Fruit fly (Drosophila melanogaster) whole organism, embryonic: ENCODE results near the gene Drsl1.
A peak's percentile ranks its signal among the peaks of the same experiment; 100 is the strongest.

Experiments used
- Ada2b ChIP-seq: fragments of 200-800 bp; sonication (Bioruptor generic); IDR thresholded peaks from 2 replicates; pipeline ENCODE4 v1.3.6; 2022; ENCODE audit warnings: missing biosample characterization, missing genetic modification characterization
- Atf-2 ChIP-seq: fragments of 200-800 bp; sonication (Bioruptor generic); optimal IDR thresholded peaks from 2 replicates; lab custom pipeline; 2016; ENCODE audit warnings: missing biosample characterization, missing genetic modification characterization
- CG10543 ChIP-seq: fragments of 200-800 bp; sonication (Bioruptor generic); optimal IDR thresholded peaks from 3 replicates; lab custom pipeline; 2017; ENCODE audit warnings: missing biosample characterization, mild to moderate bottlenecking, missing genetic modification characterization, moderate library complexity
- CG11085 ChIP-seq: fragments of 200-800 bp; sonication (Bioruptor generic); IDR thresholded peaks from 2 replicates; pipeline ENCODE4 v1.3.6; 2022; ENCODE audit warnings: missing biosample characterization, missing genetic modification characterization
- CG11093 ChIP-seq: fragments of 200-800 bp; sonication (Bioruptor generic); IDR thresholded peaks from 3 replicates; pipeline ENCODE4 v1.3.6; 2022; ENCODE audit warnings: missing biosample characterization, missing genetic modification characterization
- CG13624 ChIP-seq: fragments of 200-800 bp; sonication (Bioruptor generic); optimal IDR thresholded peaks from 2 replicates; lab custom pipeline; 2016; ENCODE audit warnings: missing biosample characterization, missing genetic modification characterization
- CG16813 ChIP-seq: fragments of 200-800 bp; sonication (Bioruptor generic); IDR thresholded peaks from 3 replicates; pipeline ENCODE4 v1.3.6; 2022; ENCODE audit warnings: missing biosample characterization, missing genetic modification characterization; ENCODE audit not compliant: partially characterized antibody
- CG17361 ChIP-seq: fragments of 200-800 bp; sonication (Bioruptor generic); IDR thresholded peaks from 3 replicates; pipeline ENCODE4 v1.3.6; 2022; ENCODE audit warnings: missing biosample characterization, missing genetic modification characterization
- CG1792 ChIP-seq: fragments of 200-800 bp; sonication (Bioruptor generic); optimal IDR thresholded peaks from 2 replicates; lab custom pipeline; 2016; ENCODE audit warnings: missing biosample characterization, missing genetic modification characterization
- CG18262 ChIP-seq: fragments of 200-800 bp; optimal IDR thresholded peaks from 3 replicates; lab custom pipeline; 2019; ENCODE audit warnings: missing biosample characterization, mild to moderate bottlenecking, missing genetic modification characterization, moderate library complexity
- CG30020 ChIP-seq: fragments of 200-800 bp; optimal IDR thresholded peaks from 2 replicates; lab custom pipeline; 2019; ENCODE audit warnings: missing biosample characterization, mild to moderate bottlenecking, missing genetic modification characterization, moderate library complexity
- CG3065 ChIP-seq: fragments of 200-800 bp; sonication (Bioruptor generic); optimal IDR thresholded peaks from 2 replicates; lab custom pipeline; 2016; ENCODE audit warnings: missing biosample characterization, missing genetic modification characterization
- CG4360 ChIP-seq: fragments of 200-800 bp; sonication (Bioruptor generic); IDR thresholded peaks from 2 replicates; pipeline ENCODE4 v1.3.6; 2022; ENCODE audit warnings: missing biosample characterization, missing genetic modification characterization
- CG6689 ChIP-seq: fragments of 200-800 bp; sonication (Bioruptor generic); IDR thresholded peaks from 2 replicates; pipeline ENCODE4 v1.3.6; 2022; ENCODE audit warnings: missing biosample characterization, missing genetic modification characterization
- CG7839 ChIP-seq: fragments of 200-800 bp; sonication (Bioruptor generic); optimal IDR thresholded peaks from 3 replicates; lab custom pipeline; 2018; ENCODE audit warnings: missing biosample characterization, mild to moderate bottlenecking, missing genetic modification characterization, moderate library complexity
- CG7928 ChIP-seq: fragments of 200-800 bp; sonication (Bioruptor generic); optimal IDR thresholded peaks from 2 replicates; lab custom pipeline; 2017; ENCODE audit warnings: missing biosample characterization, mild to moderate bottlenecking, missing genetic modification characterization
- CG8281 ChIP-seq: fragments of 200-800 bp; sonication (Bioruptor generic); optimal IDR thresholded peaks from 2 replicates; lab custom pipeline; 2018; ENCODE audit warnings: missing biosample characterization, mild to moderate bottlenecking, missing genetic modification characterization, moderate library complexity
- CG8924 ChIP-seq: fragments of 200-800 bp; optimal IDR thresholded peaks from 3 replicates; lab custom pipeline; 2019; ENCODE audit warnings: missing biosample characterization, mild to moderate bottlenecking, missing genetic modification characterization, moderate library complexity
- CG9215 ChIP-seq: fragments of 200-800 bp; sonication (Bioruptor generic); IDR thresholded peaks from 2 replicates; pipeline ENCODE4 v1.3.6; 2022; ENCODE audit warnings: missing biosample characterization, missing genetic modification characterization
- Dad ChIP-seq: fragments of 200-800 bp; sonication (Bioruptor generic); optimal IDR thresholded peaks from 3 replicates; lab custom pipeline; 2016; ENCODE audit warnings: missing biosample characterization, missing genetic modification characterization
- Dip2 ChIP-seq: fragments of 200-800 bp; sonication (Bioruptor generic); IDR thresholded peaks from 2 replicates; pipeline ENCODE4 v1.3.6; 2022; ENCODE audit warnings: missing biosample characterization, missing genetic modification characterization
- Eip74EF ChIP-seq, 2 experiments: fragments of 200-800 bp in 1 of 2; fragments of >200 bp in 1 of 2; sonication (Bioruptor generic) in 1 of 2; optimal IDR thresholded peaks; 2 replicates each; lab custom pipeline; 2017 to 2019; ENCODE audit warnings: missing biosample characterization in 2 of 2, missing genetic modification characterization in 2 of 2, mild to moderate bottlenecking in 1 of 2, moderate library complexity in 1 of 2
- Hmr ChIP-seq: fragments of 200-800 bp; sonication (Bioruptor generic); optimal IDR thresholded peaks from 3 replicates; lab custom pipeline; 2017; ENCODE audit warnings: mild to moderate bottlenecking, missing biosample characterization, missing genetic modification reagents, missing genetic modification characterization
- Hr3 ChIP-seq: fragments of 200-800 bp; sonication (Bioruptor generic); optimal IDR thresholded peaks from 3 replicates; lab custom pipeline; 2016; ENCODE audit warnings: missing biosample characterization, missing genetic modification characterization
- Hr39 ChIP-seq: fragments of >200 bp; optimal IDR thresholded peaks from 2 replicates; lab custom pipeline; 2017
- Hr51 ChIP-seq, 2 experiments: fragments of 200-800 bp; sonication (Bioruptor generic); optimal IDR thresholded peaks; 2 replicates in 1 of 2; 3 replicates in 1 of 2; lab custom pipeline; 2016 to 2018; ENCODE audit warnings: missing biosample characterization in 2 of 2, missing genetic modification characterization in 2 of 2, mild to moderate bottlenecking in 1 of 2, moderate library complexity in 1 of 2
- Hr78 ChIP-seq, 2 experiments: fragments of 200-800 bp in 1 of 2; fragments of >200 bp in 1 of 2; sonication (Bioruptor generic) in 1 of 2; optimal IDR thresholded peaks; 2 replicates each; lab custom pipeline; 2017 to 2019; ENCODE audit warnings: missing biosample characterization in 2 of 2, missing genetic modification characterization in 2 of 2, mild to moderate bottlenecking in 1 of 2, moderate library complexity in 1 of 2
- Kr ChIP-seq: fragments of 200-800 bp; sonication (Bioruptor generic); optimal IDR thresholded peaks from 2 replicates; lab custom pipeline; 2017; ENCODE audit warnings: missing biosample characterization, mild to moderate bottlenecking, missing genetic modification characterization
- MBD-R2 ChIP-seq: fragments of 200-800 bp; sonication (Bioruptor generic); IDR thresholded peaks from 2 replicates; pipeline ENCODE4 v1.3.6; 2022; ENCODE audit warnings: missing biosample characterization, missing genetic modification characterization
- PHDP ChIP-seq: fragments of 200-800 bp; sonication (Bioruptor generic); optimal IDR thresholded peaks from 3 replicates; lab custom pipeline; 2018; ENCODE audit warnings: missing biosample characterization, mild to moderate bottlenecking, missing genetic modification characterization, moderate library complexity
- Poxn ChIP-seq: fragments of 200-800 bp; sonication (Bioruptor generic); IDR thresholded peaks from 2 replicates; pipeline ENCODE4 v1.3.6; 2022; ENCODE audit warnings: missing biosample characterization, missing genetic modification characterization
- Side ChIP-seq: fragments of 200-800 bp; sonication (Bioruptor generic); optimal IDR thresholded peaks from 2 replicates; lab custom pipeline; 2016; ENCODE audit warnings: missing biosample characterization, missing genetic modification characterization
- Six4 ChIP-seq: fragments of 200-800 bp; sonication (Bioruptor generic); optimal IDR thresholded peaks from 2 replicates; lab custom pipeline; 2016; ENCODE audit warnings: missing biosample characterization, missing genetic modification characterization
- cg ChIP-seq: fragments of 200-800 bp; sonication (Bioruptor generic); optimal IDR thresholded peaks from 3 replicates; lab custom pipeline; 2019; ENCODE audit warnings: missing biosample characterization, mild to moderate bottlenecking, missing genetic modification characterization, moderate library complexity
- chif ChIP-seq, 2 experiments: fragments of 200-800 bp; sonication (Bioruptor generic); optimal IDR thresholded peaks; 3 replicates each; lab custom pipeline; 2016; ENCODE audit warnings: missing biosample characterization in 2 of 2, missing genetic modification characterization in 2 of 2
- chinmo ChIP-seq: fragments of 200-800 bp; sonication (Bioruptor generic); IDR thresholded peaks from 4 replicates; pipeline ENCODE4 v1.3.6; 2022; ENCODE audit warnings: missing biosample characterization, missing genetic modification characterization; ENCODE audit not compliant: partially characterized antibody
- dmrt99B ChIP-seq: fragments of 200-800 bp; sonication (Bioruptor generic); optimal IDR thresholded peaks from 2 replicates; lab custom pipeline; 2018; ENCODE audit warnings: missing biosample characterization, mild to moderate bottlenecking, missing genetic modification characterization, moderate library complexity
- fd96Cb ChIP-seq: fragments of 200-800 bp; sonication (Bioruptor generic); optimal IDR thresholded peaks from 2 replicates; lab custom pipeline; 2018; ENCODE audit warnings: missing biosample characterization, mild to moderate bottlenecking, missing genetic modification characterization, moderate library complexity
- gsb ChIP-seq: fragments of 200-800 bp; sonication (Bioruptor generic); IDR thresholded peaks from 2 replicates; pipeline ENCODE4 v1.3.6; 2022; ENCODE audit warnings: missing biosample characterization, missing genetic modification characterization
- ken ChIP-seq: fragments of 200-800 bp; sonication (Bioruptor generic); IDR thresholded peaks from 3 replicates; pipeline ENCODE4 v1.3.6; 2022; ENCODE audit warnings: missing biosample characterization, missing genetic modification characterization
- klu ChIP-seq: fragments of 200-800 bp; sonication (Bioruptor generic); IDR thresholded peaks from 2 replicates; pipeline ENCODE4 v1.3.6; 2022; ENCODE audit warnings: missing biosample characterization, missing genetic modification characterization
- pfk ChIP-seq: fragments of 200-800 bp; sonication (Bioruptor generic); optimal IDR thresholded peaks from 2 replicates; lab custom pipeline; 2018; ENCODE audit warnings: missing biosample characterization, mild to moderate bottlenecking, missing genetic modification characterization, moderate library complexity
- pita ChIP-seq: fragments of 200-800 bp; sonication (Bioruptor generic); optimal IDR thresholded peaks from 2 replicates; lab custom pipeline; 2017; ENCODE audit warnings: missing biosample characterization, mild to moderate bottlenecking, missing genetic modification characterization
- prd ChIP-seq, 3 experiments: fragments of >200 bp in 2 of 3; fragments of 200-800 bp in 1 of 3; sonication (Bioruptor generic) in 1 of 3; optimal IDR thresholded peaks in 2 of 3; IDR thresholded peaks in 1 of 3; 2 replicates in 2 of 3; 3 replicates in 1 of 3; pipeline versions ENCODE4 v1.3.6 to Lab custom; 2017 to 2022; ENCODE audit warnings: missing biosample characterization in 1 of 3, missing genetic modification characterization in 1 of 3
- sqz ChIP-seq: fragments of 200-800 bp; sonication (Bioruptor generic); optimal IDR thresholded peaks from 3 replicates; lab custom pipeline; 2018; ENCODE audit warnings: missing biosample characterization, mild to moderate bottlenecking, missing genetic modification characterization
- tap ChIP-seq: fragments of 200-800 bp; optimal IDR thresholded peaks from 3 replicates; lab custom pipeline; 2019; ENCODE audit warnings: missing biosample characterization, mild to moderate bottlenecking, missing genetic modification characterization, moderate library complexity
- tin ChIP-seq: fragments of 200-800 bp; sonication (Bioruptor generic); optimal IDR thresholded peaks from 3 replicates; lab custom pipeline; 2016; ENCODE audit warnings: missing biosample characterization, missing genetic modification characterization
- trh ChIP-seq: fragments of 200-800 bp; sonication (Bioruptor generic); optimal IDR thresholded peaks from 2 replicates; lab custom pipeline; 2016; ENCODE audit warnings: missing biosample characterization, missing genetic modification characterization
- unpg ChIP-seq: fragments of 200-800 bp; sonication (Bioruptor generic); optimal IDR thresholded peaks from 3 replicates; lab custom pipeline; 2018; ENCODE audit warnings: missing biosample characterization, mild to moderate bottlenecking, missing genetic modification characterization, moderate library complexity
- zen ChIP-seq: fragments of 200-800 bp; sonication (Bioruptor generic); optimal IDR thresholded peaks from 3 replicates; lab custom pipeline; 2018; ENCODE audit warnings: missing biosample characterization, mild to moderate bottlenecking, missing genetic modification characterization, moderate library complexity

The Drsl1 gene

dm6 chr3L:3382489-3382879 lies 46.9 kb upstream of the Drsl1 start (continued):
- peak; percentile 88 for TF ChIP-seq dmrt99B (tag; lab: Kevin White, UChicago)
- peak; percentile 76 for TF ChIP-seq Dad (GFP tag; lab: Kevin White, UChicago)
- peak; percentile 70 for TF ChIP-seq Atf-2 (GFP tag; lab: Kevin White, UChicago)
- peak; percentile 46; the same call in 1 of the 2 replicates for TF ChIP-seq MBD-R2 (GFP tag; lab: Robert Waterston, UW)
- TF ChIP-seq chif (GFP tag; optimal IDR thresholded peaks at IDR 0.05; lab: Kevin White, UChicago), result peak; percentile 76 to 86
- TF ChIP-seq CG11093 (GFP tag; lab: Robert Waterston, UW), result peak; percentile 66; the same call in 2 of the 3 replicates
- peak; percentile 89; the same call in 2 of the 4 replicates for TF ChIP-seq chinmo (GFP tag; lab: Robert Waterston, UW)
- TF ChIP-seq pita (GFP tag; lab: Kevin White, UChicago), result no peak
- TF ChIP-seq Hr51 (GFP tag; optimal IDR thresholded peaks at IDR 0.05; lab: Kevin White, UChicago), result peak; percentile 71 to 87
- TF ChIP-seq tin (GFP tag; lab: Kevin White, UChicago), result peak; percentile 82
- TF ChIP-seq tap (tag; lab: Kevin White, UChicago), result peak; percentile 88
- no peak for TF ChIP-seq Dip2 (GFP tag; lab: Robert Waterston, UW)
- TF ChIP-seq Hmr (GFP tag; lab: Kevin White, UChicago), result peak; percentile 85
- peak; percentile 77 for TF ChIP-seq klu (GFP tag; lab: Robert Waterston, UW)
- no peak for TF ChIP-seq Hr39 (lab: Kevin White, UChicago)
- TF ChIP-seq CG16813 (GFP tag; lab: Robert Waterston, UW), result no peak
- peak; percentile 91 for TF ChIP-seq unpg (GFP tag; lab: Kevin White, UChicago)
- peak; percentile 78 for TF ChIP-seq Hr3
- TF ChIP-seq CG7839 (tag; lab: Kevin White, UChicago), result peak; percentile 92
- peak in 1 of 2 experiments; percentile 55 for TF ChIP-seq Hr78 (GFP tag; optimal IDR thresholded peaks at IDR 0.05; lab: Kevin White, UChicago)
- TF ChIP-seq CG4360, result no peak; the same call in 1 of the 2 replicates
- TF ChIP-seq sqz (GFP tag; lab: Kevin White, UChicago), result peak; percentile 65
- peak; percentile 42 for TF ChIP-seq CG30020 (tag; lab: Kevin White, UChicago)
- TF ChIP-seq CG17361, result peak; percentile 81
- no peak; the same call in 1 of the 2 replicates for TF ChIP-seq Poxn
- peak; percentile 81 for TF ChIP-seq Six4 (GFP tag; lab: Kevin White, UChicago)
- TF ChIP-seq fd96Cb (tag; lab: Kevin White, UChicago), result peak; percentile 84
- TF ChIP-seq Side, result peak; percentile 84
- peak; percentile 58 for TF ChIP-seq CG1792 (GFP tag; lab: Kevin White, UChicago)
- peak; percentile 69 for TF ChIP-seq CG3065
- peak; percentile 63 for TF ChIP-seq CG8281
- TF ChIP-seq cg, result no peak
- peak; percentile 92 for TF ChIP-seq CG18262 (tag; lab: Kevin White, UChicago)
- peak; percentile 51 for TF ChIP-seq CG10543 (GFP tag; lab: Kevin White, UChicago)
- TF ChIP-seq trh (GFP tag; lab: Kevin White, UChicago), result peak; percentile 71
- TF ChIP-seq CG11085 (GFP tag; lab: Robert Waterston, UW), result peak; percentile 63
- TF ChIP-seq Kr (GFP tag; lab: Kevin White, UChicago), result no peak
- TF ChIP-seq zen (tag; lab: Kevin White, UChicago), result peak; percentile 92
- TF ChIP-seq CG7928 (GFP tag; lab: Kevin White, UChicago), result peak; percentile 60
- no peak for TF ChIP-seq pfk
- peak; percentile 91 for TF ChIP-seq Ada2b
- peak; percentile 80 for TF ChIP-seq CG13624 (GFP tag; lab: Kevin White, UChicago)
- peak; percentile 59 for TF ChIP-seq CG9215 (GFP tag; lab: Robert Waterston, UW)
- TF ChIP-seq PHDP, result peak; percentile 89
- TF ChIP-seq CG6689 (GFP tag; lab: Robert Waterston, UW), result peak; percentile 83
- peak; percentile 83 for TF ChIP-seq ken (GFP tag; lab: Robert Waterston, UW)
- peak in 1 of 2 experiments; percentile 75 for TF ChIP-seq Eip74EF (GFP tag; optimal IDR thresholded peaks at IDR 0.05; lab: Kevin White, UChicago)
- TF ChIP-seq CG8924 (tag; lab: Kevin White, UChicago), result peak; percentile 89
- no peak for TF ChIP-seq prd (optimal IDR thresholded peaks at IDR 0.05; lab: Kevin White, UChicago)
- peak; percentile 91 for TF ChIP-seq prd (GFP tag; IDR thresholded peaks at IDR 0.05; lab: Robert Waterston, UW)
- peak; percentile 69 for TF ChIP-seq gsb (GFP tag; lab: Robert Waterston, UW)
